Fruit fly (Drosophila melanogaster): ENCODE results near the gene SmydA-4.

Gene SmydA-4

dm6 chrX:11092201-11092600, 47.6 kb downstream of the SmydA-4 start, which contains the start of gene CG2061 (continued):
- TF ChIP-seq CG17568 (GFP tag; optimal IDR thresholded peaks at IDR 0.05), result no peak
- no peak for TF ChIP-seq CG34422 (GFP tag; IDR thresholded peaks at IDR 0.05)
- TF ChIP-seq CG12219 (GFP tag; optimal IDR thresholded peaks at IDR 0.05), result no peak
- no peak for TF ChIP-seq BtbVII (GFP tag; optimal IDR thresholded peaks at IDR 0.05)
- no peak for TF ChIP-seq CG7556 (GFP tag; optimal IDR thresholded peaks at IDR 0.05)
- peak; percentile 2 for TF ChIP-seq stwl (tag; optimal IDR thresholded peaks at IDR 0.05)
- no peak for TF ChIP-seq Xrp1 (GFP tag; IDR thresholded peaks at IDR 0.05)
- TF ChIP-seq fd96Cb (tag; optimal IDR thresholded peaks at IDR 0.05), result no peak
- TF ChIP-seq Sox102F (GFP tag; optimal IDR thresholded peaks at IDR 0.05), result no peak
- TF ChIP-seq luna (GFP tag; optimal IDR thresholded peaks at IDR 0.05), result no peak
- no peak for TF ChIP-seq kni (GFP tag; optimal IDR thresholded peaks at IDR 0.05)
- TF ChIP-seq CG17328 (GFP tag; IDR thresholded peaks at IDR 0.05), result no peak
- TF ChIP-seq Six4 (GFP tag; optimal IDR thresholded peaks at IDR 0.05), result no peak
- TF ChIP-seq CG7271 (tag; optimal IDR thresholded peaks at IDR 0.05), result no peak
- TF ChIP-seq CG7987 (GFP tag; optimal IDR thresholded peaks at IDR 0.05), result no peak
- peak; percentile 58; the same call in 2 of the 3 replicates for TF ChIP-seq CG6791 (GFP tag; IDR thresholded peaks at IDR 0.05; ENCODE audit: partially characterized antibody)
- no peak for TF ChIP-seq NFAT (GFP tag; IDR thresholded peaks at IDR 0.05)
- TF ChIP-seq bbx (GFP tag; IDR thresholded peaks at IDR 0.05; ENCODE audit: partially characterized antibody), result peak; percentile 68
- no peak for TF ChIP-seq Med (GFP tag)
- no peak for TF ChIP-seq sisA (GFP tag; IDR thresholded peaks at IDR 0.05)
- TF ChIP-seq dmrt99B (tag; optimal IDR thresholded peaks at IDR 0.05), result no peak
- no peak for TF ChIP-seq CG15514 (GFP tag; optimal IDR thresholded peaks at IDR 0.05)
- TF ChIP-seq Ptx1 (GFP tag; IDR thresholded peaks at IDR 0.05), result no peak
- TF ChIP-seq jing (GFP tag; optimal IDR thresholded peaks at IDR 0.05), result no peak
- TF ChIP-seq Taf1 (GFP tag; IDR thresholded peaks at IDR 0.05), result no peak
- peak; percentile 71 for TF ChIP-seq CG2116 (GFP tag; optimal IDR thresholded peaks at IDR 0.05)
- no peak for TF ChIP-seq Nf-YA (GFP tag; IDR thresholded peaks at IDR 0.05)
- no peak for TF ChIP-seq CG18619 (GFP tag; optimal IDR thresholded peaks at IDR 0.05)
- TF ChIP-seq Bdp1 (GFP tag; optimal IDR thresholded peaks at IDR 0.05), result no peak
- no peak for TF ChIP-seq Hr51 (GFP tag; optimal IDR thresholded peaks at IDR 0.05)
- TF ChIP-seq grau (tag; optimal IDR thresholded peaks at IDR 0.05), result no peak
- TF ChIP-seq pros (GFP tag; optimal IDR thresholded peaks at IDR 0.05), result no peak
- peak; percentile 58 for TF ChIP-seq hbn (GFP tag; IDR thresholded peaks at IDR 0.05; ENCODE audit: partially characterized antibody)
- no peak for TF ChIP-seq klu (GFP tag; IDR thresholded peaks at IDR 0.05)
- no peak for TF ChIP-seq Ada2b (GFP tag; IDR thresholded peaks at IDR 0.05)
- TF ChIP-seq da (GFP tag; optimal IDR thresholded peaks at IDR 0.05), result no peak
- no peak for TF ChIP-seq CG5953 (GFP tag; IDR thresholded peaks at IDR 0.05)
- TF ChIP-seq CG8281 (tag; optimal IDR thresholded peaks at IDR 0.05), result no peak
- peak; percentile 13 for TF ChIP-seq exex (tag; optimal IDR thresholded peaks at IDR 0.05)
- no peak for TF ChIP-seq Sry-β (GFP tag; optimal IDR thresholded peaks at IDR 0.05)
- no peak for TF ChIP-seq NK7.1 (GFP tag; optimal IDR thresholded peaks at IDR 0.05)
- TF ChIP-seq Neu2 (GFP tag; optimal IDR thresholded peaks at IDR 0.05; ENCODE audit: borderline replicate concordance), result no peak
- peak; percentile 65 for TF ChIP-seq hb (GFP tag; IDR thresholded peaks at IDR 0.05; ENCODE audit: partially characterized antibody)
- no peak for TF ChIP-seq CG11093 (GFP tag; IDR thresholded peaks at IDR 0.05)
- TF ChIP-seq CG17912 (GFP tag; optimal IDR thresholded peaks at IDR 0.05), result no peak
